Fruit fly (Drosophila melanogaster) S2 (cell line): Measurements from ENCODE around the gene trbd.

Source experiments
- CG8478 ChIP-seq: fragments of >200 bp; optimal IDR thresholded peaks from 2 replicates; lab custom pipeline; 2018
- CTCF ChIP-seq, 2 experiments: fragments of >200 bp; optimal IDR thresholded peaks; 2 replicates each; lab custom pipeline; 2018

DNA sequence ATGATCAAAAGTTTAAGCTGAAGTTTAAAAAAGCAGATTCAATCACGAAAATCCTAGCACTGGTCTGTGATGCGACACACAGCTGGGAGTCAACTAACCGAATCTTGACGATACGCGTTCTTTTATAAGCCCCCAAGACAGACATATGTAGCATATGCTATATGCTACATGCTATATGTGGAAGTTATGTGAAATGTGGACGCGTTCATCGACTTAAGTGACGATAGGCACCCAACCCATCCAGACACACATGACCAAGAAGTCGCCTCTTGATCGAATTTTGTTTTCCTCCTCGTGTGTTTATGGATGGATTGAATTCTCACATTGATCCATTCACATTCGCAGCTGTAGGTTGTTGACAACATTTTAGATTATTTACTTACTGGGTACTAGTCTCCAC is 22.3 kb upstream of the trbd start, which contains the start of gene alphaTub85E:
- TF ChIP-seq CG8478 (lab: Kevin White, UChicago) (no peak), CTCF (optimal IDR thresholded peaks at IDR 0.05; lab: Kevin White, UChicago) (no peak)
